Worm (Caenorhabditis elegans): ENCODE measurements around the gene Y75B8A.32.

The Y75B8A.32 gene

DNA sequence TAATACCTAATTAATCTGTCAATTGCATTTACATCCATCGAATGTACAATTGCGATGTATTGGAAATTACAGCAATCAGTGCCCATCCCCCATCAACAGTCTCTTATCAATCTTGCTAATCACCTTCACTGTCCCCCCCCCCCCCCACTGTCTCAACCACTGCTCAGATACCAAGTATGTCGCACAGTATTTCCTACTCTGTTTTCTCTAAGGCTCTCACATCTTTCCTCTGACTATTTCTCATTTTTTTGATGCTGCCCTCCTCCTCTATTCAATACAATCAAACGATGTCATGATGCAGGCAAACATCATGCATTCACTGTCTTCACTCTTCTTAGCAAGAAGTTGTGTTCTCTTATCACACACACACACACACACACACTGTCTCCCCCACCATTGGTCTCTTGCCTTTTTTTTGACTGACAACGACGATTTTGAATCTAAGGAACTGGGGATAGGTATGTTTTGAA is 30.8 kb downstream of the Y75B8A.32 start, which contains the start of the genes zip-12 and Y75B8A.63:
zip-12 (plus strand) TSS at position 387 of the 470 bp plus-strand sequence.
Y75B8A.63 (plus strand) TSS at position 420 of the 470 bp plus-strand sequence.
- TF ChIP-seq fkh-2 (tag; optimal IDR thresholded peaks at IDR 0.05) (no peak), nhr-11 (tag; optimal IDR thresholded peaks at IDR 0.05) (no peak), nhr-25 (tag; optimal IDR thresholded peaks at IDR 0.05) (no peak), jun-1 (tag; optimal IDR thresholded peaks at IDR 0.05) (peak; percentile 1), elt-3 (tag; optimal IDR thresholded peaks at IDR 0.05) (peak in 1 of 3 experiments; percentile 18), unc-62 (GFP tag; optimal IDR thresholded peaks at IDR 0.05) (no peak), egl-27 (tag; optimal IDR thresholded peaks at IDR 0.05) (no peak), nfya-1 (tag; optimal IDR thresholded peaks at IDR 0.05; ENCODE audit: insufficient read depth) (peak; percentile 25), nhr-43 (tag; optimal IDR thresholded peaks at IDR 0.05; ENCODE audit: poor library complexity, severe bottlenecking) (no peak), ztf-4 (tag; optimal IDR thresholded peaks at IDR 0.05) (no peak), elt-1 (tag; optimal IDR thresholded peaks at IDR 0.05) (no peak), elt-2 (tag; optimal IDR thresholded peaks at IDR 0.05) (peak; percentile 91), ceh-16 (tag; optimal IDR thresholded peaks at IDR 0.05) (no peak), pha-4 (tag; optimal IDR thresholded peaks at IDR 0.05) (peak; percentile 21), pqm-1 (tag; optimal IDR thresholded peaks at IDR 0.05) (peak; percentile 55), nhr-12 (tag; optimal IDR thresholded peaks at IDR 0.05) (no peak), nhr-237 (tag; optimal IDR thresholded peaks at IDR 0.05) (no peak)

DNA sequence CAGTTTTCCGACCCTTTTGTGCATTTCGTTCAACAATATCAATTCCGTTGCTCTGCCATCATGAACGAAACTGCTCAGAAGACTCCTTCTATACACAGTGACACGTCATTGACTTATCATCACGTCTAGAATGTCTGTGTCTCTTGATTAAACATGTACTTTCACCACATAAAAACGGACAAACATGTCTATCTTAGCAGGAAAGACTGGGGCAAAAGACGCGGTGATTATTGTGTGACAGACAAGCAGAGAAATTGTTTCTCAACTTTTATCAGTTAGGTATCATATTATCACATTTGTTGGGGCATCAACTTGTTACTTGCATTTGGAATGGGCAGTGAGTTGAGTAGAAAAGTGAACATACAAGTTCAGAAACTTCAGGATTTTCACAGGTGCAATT is 33.1 kb downstream of the Y75B8A.32 start:
- no peak for TF ChIP-seq lsy-12 (tag; optimal IDR thresholded peaks at IDR 0.05)
- TF ChIP-seq ceh-9 (tag; optimal IDR thresholded peaks at IDR 0.05), result no peak
- no peak for TF ChIP-seq nhr-77 (tag; optimal IDR thresholded peaks at IDR 0.05)
- no peak for TF ChIP-seq nhr-23 (tag; optimal IDR thresholded peaks at IDR 0.05)
- no peak for TF ChIP-seq fkh-2 (tag; optimal IDR thresholded peaks at IDR 0.05)
- no peak for TF ChIP-seq snpc-4 (tag; optimal IDR thresholded peaks at IDR 0.05)
- TF ChIP-seq sea-2 (GFP tag; optimal IDR thresholded peaks at IDR 0.05), result no peak
- no peak for TF ChIP-seq nhr-67 (tag; optimal IDR thresholded peaks at IDR 0.05)
- no peak for TF ChIP-seq eor-1 (tag; optimal IDR thresholded peaks at IDR 0.05)
- no peak for TF ChIP-seq hmg-11 (tag; optimal IDR thresholded peaks at IDR 0.05)
- TF ChIP-seq ZK546.5 (tag; optimal IDR thresholded peaks at IDR 0.05), result no peak
- TF ChIP-seq pha-4 (tag; optimal IDR thresholded peaks at IDR 0.05), result peak; percentile 34
- no peak for TF ChIP-seq zag-1 (tag; optimal IDR thresholded peaks at IDR 0.05)
- no peak for TF ChIP-seq ztf-11 (tag; optimal IDR thresholded peaks at IDR 0.05)
- TF ChIP-seq aly-2 (tag; optimal IDR thresholded peaks at IDR 0.05), result no peak
- no peak for TF ChIP-seq nhr-237 (tag; optimal IDR thresholded peaks at IDR 0.05)
- no peak for TF ChIP-seq nhr-28 (tag; optimal IDR thresholded peaks at IDR 0.05)
- no peak for TF ChIP-seq R02D3.7 (tag; optimal IDR thresholded peaks at IDR 0.05)
- no peak for TF ChIP-seq daf-12 (tag; optimal IDR thresholded peaks at IDR 0.05)
- no peak for TF ChIP-seq ztf-4 (tag; optimal IDR thresholded peaks at IDR 0.05)
- TF ChIP-seq unc-39 (tag; optimal IDR thresholded peaks at IDR 0.05), result no peak
- no peak for TF ChIP-seq nhr-11 (tag; optimal IDR thresholded peaks at IDR 0.05)
- no peak for TF ChIP-seq egl-27 (tag; optimal IDR thresholded peaks at IDR 0.05)
- no peak for TF ChIP-seq unc-62 (GFP tag; optimal IDR thresholded peaks at IDR 0.05)
- no peak for TF ChIP-seq fkh-10 (GFP tag; optimal IDR thresholded peaks at IDR 0.05)
- TF ChIP-seq lin-15B (tag; optimal IDR thresholded peaks at IDR 0.05), result no peak
- TF ChIP-seq nfya-1 (tag; optimal IDR thresholded peaks at IDR 0.05; ENCODE audit: insufficient read depth), result peak; percentile 36
- no peak for TF ChIP-seq elt-3 (tag; optimal IDR thresholded peaks at IDR 0.05)
- TF ChIP-seq nhr-43 (tag; optimal IDR thresholded peaks at IDR 0.05; ENCODE audit: poor library complexity, severe bottlenecking), result no peak
- no peak for TF ChIP-seq elt-1 (tag; optimal IDR thresholded peaks at IDR 0.05)
- no peak for TF ChIP-seq lin-39 (tag; optimal IDR thresholded peaks at IDR 0.05)
- TF ChIP-seq nhr-12 (tag; optimal IDR thresholded peaks at IDR 0.05), result no peak
- peak; percentile 39 for TF ChIP-seq skn-1 (tag; optimal IDR thresholded peaks at IDR 0.05)
- no peak for TF ChIP-seq ceh-82 (tag; optimal IDR thresholded peaks at IDR 0.05)
- TF ChIP-seq mml-1 (tag; optimal IDR thresholded peaks at IDR 0.05), result no peak
- no peak for TF ChIP-seq ceh-16 (tag; optimal IDR thresholded peaks at IDR 0.05)
- TF ChIP-seq ceh-28 (tag; optimal IDR thresholded peaks at IDR 0.05), result no peak
- TF ChIP-seq nhr-25 (tag; optimal IDR thresholded peaks at IDR 0.05), result no peak
- no peak for TF ChIP-seq nhr-76 (tag; optimal IDR thresholded peaks at IDR 0.05)
- TF ChIP-seq jun-1 (tag; optimal IDR thresholded peaks at IDR 0.05), result peak; percentile 62
- TF ChIP-seq ama-1 (optimal IDR thresholded peaks at IDR 0.05), result no peak
- no peak for TF ChIP-seq egl-5 (tag; optimal IDR thresholded peaks at IDR 0.05)
- no peak for TF ChIP-seq mdl-1 (tag; optimal IDR thresholded peaks at IDR 0.05)
- peak; percentile 85 for TF ChIP-seq pqm-1 (tag; optimal IDR thresholded peaks at IDR 0.05)
- peak; percentile 96 for TF ChIP-seq elt-2 (tag; optimal IDR thresholded peaks at IDR 0.05)
- no peak for TF ChIP-seq tbx-2 (tag; optimal IDR thresholded peaks at IDR 0.05)
